Worm (Caenorhabditis elegans) whole organism, L3 larva: Measurements from ENCODE around the gene F40E10.5.

Source experiments
- ceh-28 ChIP-seq: fragments of 150-350 bp; optimal IDR thresholded peaks from 2 replicates; lab custom pipeline; 2014; ENCODE audit warnings: missing biosample characterization, missing genetic modification reagents, missing genetic modification characterization
- daf-12 ChIP-seq: fragments of 150-350 bp; optimal IDR thresholded peaks from 2 replicates; lab custom pipeline; 2014; ENCODE audit warnings: missing biosample characterization, missing genetic modification reagents, missing genetic modification characterization
- egl-5 ChIP-seq: fragments of 150-350 bp; optimal IDR thresholded peaks from 2 replicates; lab custom pipeline; 2017; ENCODE audit warnings: missing biosample characterization, missing genetic modification reagents, missing genetic modification characterization, inconsistent platforms
- lin-39 ChIP-seq: fragments of 150-350 bp; optimal IDR thresholded peaks from 2 replicates; lab custom pipeline; 2018; ENCODE audit warnings: missing biosample characterization, missing genetic modification reagents, missing genetic modification characterization
- mdl-1 ChIP-seq: fragments of 150-350 bp; optimal IDR thresholded peaks from 2 replicates; lab custom pipeline; 2014; ENCODE audit warnings: missing biosample characterization, missing genetic modification characterization
- nhr-12 ChIP-seq: fragments of 150-350 bp; optimal IDR thresholded peaks from 2 replicates; lab custom pipeline; 2014; ENCODE audit warnings: missing biosample characterization, missing genetic modification characterization
- nhr-23 ChIP-seq: fragments of 150-350 bp; optimal IDR thresholded peaks from 2 replicates; lab custom pipeline; 2014; ENCODE audit warnings: missing biosample characterization, missing genetic modification reagents, missing genetic modification characterization
- nhr-25 ChIP-seq: sonication (generic microtip); optimal IDR thresholded peaks from 2 replicates; lab custom pipeline; 2017; ENCODE audit warnings: missing biosample characterization, missing genetic modification characterization
- nhr-28 ChIP-seq: fragments of 150-350 bp; optimal IDR thresholded peaks from 2 replicates; lab custom pipeline; 2014; ENCODE audit warnings: missing biosample characterization, missing genetic modification characterization
- pha-4 ChIP-seq: fragments of 150-350 bp; optimal IDR thresholded peaks from 2 replicates; lab custom pipeline; 2014; ENCODE audit warnings: missing biosample characterization, missing genetic modification reagents, missing genetic modification characterization
- sea-2 ChIP-seq: fragments of 150-350 bp; sonication (generic microtip); optimal IDR thresholded peaks from 4 replicates; lab custom pipeline; 2014; ENCODE audit warnings: missing biosample characterization, missing genetic modification reagents, missing genetic modification characterization
- unc-62 ChIP-seq: fragments of 150-350 bp; sonication (generic microtip); optimal IDR thresholded peaks from 4 replicates; lab custom pipeline; 2014; ENCODE audit warnings: missing biosample characterization, missing genetic modification reagents, missing genetic modification characterization
- ztf-11 ChIP-seq: fragments of 150-350 bp; optimal IDR thresholded peaks from 2 replicates; lab custom pipeline; 2014; ENCODE audit warnings: missing biosample characterization, missing genetic modification characterization

- TF ChIP-seq mdl-1 (tag; lab: Kevin White, UChicago) (no peak), pha-4 (tag; lab: Kevin White, UChicago) (peak; percentile 47), unc-62 (GFP tag; lab: Kevin White, UChicago) (no peak), lin-39 (tag; lab: Kevin White, UChicago) (no peak), ztf-11 (tag; lab: Kevin White, UChicago) (no peak), nhr-25 (tag; lab: Kevin White, UChicago) (no peak), ceh-28 (tag; lab: Kevin White, UChicago) (no peak), nhr-12 (tag; lab: Kevin White, UChicago) (no peak), nhr-23 (tag; lab: Kevin White, UChicago) (peak; percentile 89), egl-5 (tag; lab: Kevin White, UChicago) (no peak), sea-2 (GFP tag; lab: Kevin White, UChicago) (no peak), nhr-28 (tag; lab: Kevin White, UChicago) (no peak), daf-12 (tag; lab: Kevin White, UChicago) (no peak)
Measured at ce11 chrX:14745218-14745617, 43.6 kb downstream of the F40E10.5 start.
